Fruit fly (Drosophila melanogaster) whole organism, adult: Measurements from ENCODE around the gene gce.

Experiments used
- CG11617 ChIP-seq: fragments of 200-800 bp; sonication (Bioruptor generic); optimal IDR thresholded peaks from 2 replicates; lab custom pipeline; 2017; ENCODE audit warnings: mild to moderate bottlenecking, missing biosample characterization, missing genetic modification reagents, missing genetic modification characterization
- CG12768 ChIP-seq: fragments of 200-800 bp; sonication (Bioruptor generic); optimal IDR thresholded peaks from 2 replicates; lab custom pipeline; 2017; ENCODE audit warnings: missing biosample characterization, missing genetic modification characterization, mild to moderate bottlenecking, moderate library complexity, missing genetic modification reagents
- CG14711 ChIP-seq: fragments of 200-800 bp; sonication (Bioruptor generic); optimal IDR thresholded peaks from 2 replicates; lab custom pipeline; 2018; ENCODE audit warnings: missing biosample characterization, mild to moderate bottlenecking, missing genetic modification characterization, moderate library complexity
- CG1620 ChIP-seq: fragments of 200-800 bp; sonication (Bioruptor generic); optimal IDR thresholded peaks from 2 replicates; lab custom pipeline; 2016; ENCODE audit warnings: missing biosample characterization, missing genetic modification characterization
- CG33017 ChIP-seq: fragments of 200-800 bp; sonication (Bioruptor generic); optimal IDR thresholded peaks from 2 replicates; lab custom pipeline; 2018; ENCODE audit warnings: missing biosample characterization, mild to moderate bottlenecking, missing genetic modification characterization, moderate library complexity
- CG5204 ChIP-seq: fragments of 200-800 bp; sonication (Bioruptor generic); optimal IDR thresholded peaks from 2 replicates; lab custom pipeline; 2016; ENCODE audit warnings: missing biosample characterization, missing genetic modification characterization
- CG7045 ChIP-seq: fragments of 200-800 bp; sonication (Bioruptor generic); optimal IDR thresholded peaks from 2 replicates; lab custom pipeline; 2017; ENCODE audit warnings: missing biosample characterization, mild to moderate bottlenecking, missing genetic modification characterization
- CG7101 ChIP-seq: fragments of 200-800 bp; sonication (Bioruptor generic); optimal IDR thresholded peaks from 2 replicates; lab custom pipeline; 2018; ENCODE audit warnings: missing biosample characterization, mild to moderate bottlenecking, missing genetic modification characterization, moderate library complexity
- Clk ChIP-seq: fragments of 200-800 bp; sonication (Bioruptor generic); optimal IDR thresholded peaks from 2 replicates; lab custom pipeline; 2017; ENCODE audit warnings: missing biosample characterization, missing genetic modification characterization
- Crg-1 ChIP-seq: fragments of 200-800 bp; sonication (Bioruptor generic); optimal IDR thresholded peaks from 2 replicates; lab custom pipeline; 2016; ENCODE audit warnings: missing biosample characterization, missing genetic modification characterization
- Hr96 ChIP-seq: fragments of 200-800 bp; sonication (Bioruptor generic); optimal IDR thresholded peaks from 2 replicates; lab custom pipeline; 2016; ENCODE audit warnings: missing biosample characterization, missing genetic modification characterization
- Mnt ChIP-seq: fragments of 200-800 bp; sonication (Bioruptor generic); optimal IDR thresholded peaks from 2 replicates; lab custom pipeline; 2016; ENCODE audit warnings: missing biosample characterization, mild to moderate bottlenecking, missing genetic modification characterization
- bab1 ChIP-seq: fragments of 200-800 bp; sonication (Bioruptor generic); optimal IDR thresholded peaks from 3 replicates; lab custom pipeline; 2019; ENCODE audit warnings: missing biosample characterization, mild to moderate bottlenecking, missing genetic modification characterization, moderate library complexity
- cic ChIP-seq: fragments of 200-800 bp; sonication (Bioruptor generic); optimal IDR thresholded peaks from 2 replicates; lab custom pipeline; 2017; ENCODE audit warnings: missing biosample characterization, mild to moderate bottlenecking, missing genetic modification characterization, moderate library complexity
- cnc ChIP-seq, 2 experiments: fragments of >200 bp; optimal IDR thresholded peaks; 2 replicates each; lab custom pipeline; 2017
- kay ChIP-seq: fragments of 200-800 bp; sonication (Bioruptor generic); peaks from one replicate; lab custom pipeline; 2016; ENCODE audit warnings: missing biosample characterization, missing genetic modification characterization, borderline replicate concordance
- ovo ChIP-seq: fragments of 200-800 bp; sonication (Bioruptor generic); optimal IDR thresholded peaks from 2 replicates; lab custom pipeline; 2016; ENCODE audit warnings: missing biosample characterization, missing genetic modification characterization
- pad ChIP-seq: fragments of 200-800 bp; sonication (Bioruptor generic); optimal IDR thresholded peaks from 3 replicates; lab custom pipeline; 2017; ENCODE audit warnings: missing biosample characterization, missing genetic modification characterization, mild to moderate bottlenecking, moderate library complexity, missing genetic modification reagents
- tj ChIP-seq: fragments of 200-800 bp; sonication (Bioruptor generic); optimal IDR thresholded peaks from 3 replicates; lab custom pipeline; 2017; ENCODE audit warnings: missing biosample characterization, mild to moderate bottlenecking, missing genetic modification characterization, moderate library complexity
- toe ChIP-seq: fragments of 200-800 bp; sonication (Bioruptor generic); optimal IDR thresholded peaks from 2 replicates; lab custom pipeline; 2016; ENCODE audit warnings: missing biosample characterization, missing genetic modification characterization

gce gene

dm6 chrX:15353654-15354053, 56.1 kb downstream of the gce start:
- TF ChIP-seq kay (GFP tag; lab: Kevin White, UChicago) (no peak), pad (GFP tag; lab: Kevin White, UChicago) (no peak), CG14711 (tag; lab: Kevin White, UChicago) (no peak)

dm6 chrX:15356410-15356809, 58.8 kb downstream of the gce start:
- TF ChIP-seq Hr96 (GFP tag; lab: Kevin White, UChicago) (no peak), CG7101 (tag; lab: Kevin White, UChicago) (no peak), bab1 (GFP tag; lab: Kevin White, UChicago) (no peak), CG1620 (no peak), Mnt (GFP tag; lab: Kevin White, UChicago) (no peak), Crg-1 (no peak), cic (no peak), CG7045 (GFP tag; lab: Kevin White, UChicago) (no peak), toe (GFP tag; lab: Kevin White, UChicago) (no peak), CG12768 (GFP tag; lab: Kevin White, UChicago) (no peak), tj (GFP tag; lab: Kevin White, UChicago) (no peak), pad (GFP tag; lab: Kevin White, UChicago) (no peak)

dm6 chrX:15360961-15361360, 63.4 kb downstream of the gce start, which contains the start of gene Pp1-13C:
Gene Pp1-13C, minus strand, starts transcription at chrX:15361061.
- TF ChIP-seq kay (GFP tag; lab: Kevin White, UChicago) (no peak), CG7101 (tag; lab: Kevin White, UChicago) (no peak), cic (no peak), CG5204 (GFP tag; lab: Kevin White, UChicago) (no peak), CG1620 (no peak), ovo (GFP tag; lab: Kevin White, UChicago) (no peak), Crg-1 (no peak), tj (GFP tag; lab: Kevin White, UChicago) (no peak), CG11617 (no peak), CG12768 (GFP tag; lab: Kevin White, UChicago) (no peak), Mnt (GFP tag; lab: Kevin White, UChicago) (no peak), CG7045 (GFP tag; lab: Kevin White, UChicago) (no peak), Clk (GFP tag; lab: Kevin White, UChicago) (no peak), cnc (optimal IDR thresholded peaks at IDR 0.05; lab: Kevin White, UChicago) (no peak), pad (GFP tag; lab: Kevin White, UChicago) (no peak), CG33017 (no peak), bab1 (GFP tag; lab: Kevin White, UChicago) (no peak)

dm6 chrX:15363649-15364048, 66.1 kb downstream of the gce start:
- no peak for TF ChIP-seq cic

- TF ChIP-seq toe (GFP tag; lab: Kevin White, UChicago) (no peak), Clk (GFP tag; lab: Kevin White, UChicago) (no peak), CG11617 (no peak)
Observed at dm6 chrX:15364467-15364866, 66.9 kb downstream of the gce start.
